Worm (Caenorhabditis elegans) whole organism, L4/young adult: ENCODE measurements around the gene penr-1.

Experiments used
- W03F9.2 ChIP-seq: fragments of 150-350 bp; optimal IDR thresholded peaks from 2 replicates; lab custom pipeline; 2014; ENCODE audit warnings: missing biosample characterization, missing genetic modification characterization
- dao-5 ChIP-seq: sonication (generic microtip); optimal IDR thresholded peaks from 2 replicates; lab custom pipeline; 2016; ENCODE audit warnings: missing genotype, missing genetic modification characterization, moderate library complexity, missing compliant biosample characterization
- him-1 ChIP-seq: sonication (generic microtip); optimal IDR thresholded peaks from 2 replicates; lab custom pipeline; 2016; ENCODE audit warnings: missing genotype, missing genetic modification reagents, missing genetic modification characterization, missing compliant biosample characterization

- no peak for TF ChIP-seq him-1
- no peak for TF ChIP-seq W03F9.2 (tag; lab: Kevin White, UChicago)
- TF ChIP-seq dao-5 (tag; lab: Kevin White, UChicago): no peak
Measured at ce11 chrV:5233777-5234176, 35.5 kb upstream of the penr-1 start, which contains the start of gene cest-32.
